Fruit fly (Drosophila melanogaster) whole organism, prepupa: Measurements from ENCODE around the gene CG4267.

Experiments
- CG10631 ChIP-seq: fragments of 200-800 bp; sonication (Bioruptor generic); optimal IDR thresholded peaks from 2 replicates; lab custom pipeline; 2016; ENCODE audit warnings: missing biosample characterization, missing genetic modification characterization
- CG15336 ChIP-seq: fragments of 200-800 bp; sonication (Bioruptor generic); IDR thresholded peaks from 2 replicates; pipeline ENCODE4 v1.3.6; 2022; ENCODE audit warnings: missing biosample characterization, missing genetic modification characterization
- CG1621 ChIP-seq: fragments of 200-800 bp; sonication (Bioruptor generic); optimal IDR thresholded peaks from 3 replicates; lab custom pipeline; 2018; ENCODE audit warnings: missing biosample characterization, mild to moderate bottlenecking, missing genetic modification characterization
- CG16779 ChIP-seq: fragments of 200-800 bp; sonication (Bioruptor generic); optimal IDR thresholded peaks from 3 replicates; lab custom pipeline; 2017; ENCODE audit warnings: missing biosample characterization, mild to moderate bottlenecking, missing genetic modification characterization
- CG3032 ChIP-seq: fragments of 200-800 bp; optimal IDR thresholded peaks from 2 replicates; lab custom pipeline; 2019; ENCODE audit warnings: missing biosample characterization, mild to moderate bottlenecking, missing genetic modification characterization, moderate library complexity
- CG31627 ChIP-seq: fragments of 200-800 bp; sonication (Bioruptor generic); optimal IDR thresholded peaks from 3 replicates; lab custom pipeline; 2016; ENCODE audit warnings: missing biosample characterization, missing genetic modification characterization
- CG34406 ChIP-seq: fragments of 200-800 bp; sonication (Bioruptor generic); optimal IDR thresholded peaks from 3 replicates; lab custom pipeline; 2016; ENCODE audit warnings: missing biosample characterization, missing genetic modification characterization
- CG3919 ChIP-seq: fragments of 200-800 bp; sonication (Bioruptor generic); optimal IDR thresholded peaks from 3 replicates; lab custom pipeline; 2016; ENCODE audit warnings: missing biosample characterization, missing genetic modification characterization
- CG6808 ChIP-seq: fragments of 200-800 bp; sonication (Bioruptor generic); optimal IDR thresholded peaks from 3 replicates; lab custom pipeline; 2017; ENCODE audit warnings: missing biosample characterization, missing genetic modification characterization, mild to moderate bottlenecking, moderate library complexity, missing genetic modification reagents
- CG6854 ChIP-seq: fragments of 200-800 bp; sonication (Bioruptor generic); optimal IDR thresholded peaks from 2 replicates; lab custom pipeline; 2017; ENCODE audit warnings: missing biosample characterization, mild to moderate bottlenecking, missing genetic modification characterization
- CG7368 ChIP-seq: fragments of 200-800 bp; sonication (Bioruptor generic); optimal IDR thresholded peaks from 3 replicates; lab custom pipeline; 2016; ENCODE audit warnings: missing biosample characterization, missing genetic modification characterization
- CG8119 ChIP-seq: fragments of 200-800 bp; sonication (Bioruptor generic); IDR thresholded peaks from 3 replicates; pipeline ENCODE4 v1.3.6; 2022; ENCODE audit warnings: missing biosample characterization, missing genetic modification characterization
- CG8319 ChIP-seq: fragments of 200-800 bp; sonication (Bioruptor generic); optimal IDR thresholded peaks from 3 replicates; lab custom pipeline; 2016; ENCODE audit warnings: missing biosample characterization, missing genetic modification characterization
- CG8632 ChIP-seq: fragments of 200-800 bp; sonication (Bioruptor generic); optimal IDR thresholded peaks from 3 replicates; lab custom pipeline; 2016; ENCODE audit warnings: missing biosample characterization, missing genetic modification characterization
- CG9139 ChIP-seq: fragments of 200-800 bp; sonication (Bioruptor generic); optimal IDR thresholded peaks from 3 replicates; lab custom pipeline; 2017; ENCODE audit warnings: missing biosample characterization, mild to moderate bottlenecking, missing genetic modification characterization
- Eip75B ChIP-seq: fragments of 200-800 bp; sonication (Bioruptor generic); optimal IDR thresholded peaks from 3 replicates; lab custom pipeline; 2016; ENCODE audit warnings: missing biosample characterization, missing genetic modification characterization
- Eip78C ChIP-seq: fragments of 200-800 bp; sonication (Bioruptor generic); peaks from one replicate; lab custom pipeline; 2016; ENCODE audit warnings: missing biosample characterization, missing genetic modification characterization
- Eip93F ChIP-seq: fragments of 200-800 bp; sonication (Bioruptor generic); optimal IDR thresholded peaks from 2 replicates; lab custom pipeline; 2016; ENCODE audit warnings: missing biosample characterization, mild to moderate bottlenecking, missing genetic modification characterization
- Ets96B ChIP-seq: fragments of 200-800 bp; optimal IDR thresholded peaks from 2 replicates; lab custom pipeline; 2019; ENCODE audit warnings: missing biosample characterization, mild to moderate bottlenecking, missing genetic modification characterization, moderate library complexity
- Gug ChIP-seq: fragments of 200-800 bp; sonication (Bioruptor generic); IDR thresholded peaks from 2 replicates; pipeline ENCODE4 v1.3.6; 2022; ENCODE audit warnings: missing biosample characterization, missing genetic modification characterization
- Hr38 ChIP-seq: sonication (Bioruptor generic); optimal IDR thresholded peaks from 2 replicates; lab custom pipeline; 2016; ENCODE audit warnings: missing biosample characterization, missing genetic modification characterization
- Hr39 ChIP-seq: fragments of 200-800 bp; sonication (Bioruptor generic); optimal IDR thresholded peaks from 2 replicates; lab custom pipeline; 2016; ENCODE audit warnings: missing biosample characterization, missing genetic modification characterization
- Lpt ChIP-seq: fragments of 200-800 bp; sonication (Bioruptor generic); optimal IDR thresholded peaks from 3 replicates; lab custom pipeline; 2016; ENCODE audit warnings: missing biosample characterization, missing genetic modification characterization
- Met ChIP-seq: fragments of 200-800 bp; sonication (Bioruptor generic); optimal IDR thresholded peaks from 3 replicates; lab custom pipeline; 2016; ENCODE audit warnings: missing biosample characterization, missing genetic modification characterization
- OdsH ChIP-seq: fragments of 200-800 bp; sonication (Bioruptor generic); optimal IDR thresholded peaks from 3 replicates; lab custom pipeline; 2016; ENCODE audit warnings: missing biosample characterization, missing genetic modification characterization
- Sox102F ChIP-seq: fragments of 200-800 bp; sonication (Bioruptor generic); optimal IDR thresholded peaks from 2 replicates; lab custom pipeline; 2016; ENCODE audit warnings: missing biosample characterization, mild to moderate bottlenecking, missing genetic modification characterization
- Sox14 ChIP-seq: fragments of 200-800 bp; sonication (Bioruptor generic); optimal IDR thresholded peaks from 3 replicates; lab custom pipeline; 2016; ENCODE audit warnings: missing biosample characterization, missing genetic modification characterization
- dac ChIP-seq: fragments of 200-800 bp; sonication (Bioruptor generic); optimal IDR thresholded peaks from 2 replicates; lab custom pipeline; 2017; ENCODE audit warnings: missing biosample characterization, mild to moderate bottlenecking, missing genetic modification characterization
- dsx ChIP-seq: fragments of 200-800 bp; optimal IDR thresholded peaks from 3 replicates; lab custom pipeline; 2019; ENCODE audit warnings: missing biosample characterization, mild to moderate bottlenecking, missing genetic modification characterization, moderate library complexity; ENCODE audit not compliant: poor library complexity, severe bottlenecking
- eg ChIP-seq: fragments of 200-800 bp; sonication (Bioruptor generic); IDR thresholded peaks from 3 replicates; pipeline ENCODE4 v1.3.6; 2022; ENCODE audit warnings: missing biosample characterization, missing genetic modification characterization
- esn ChIP-seq: fragments of 200-800 bp; sonication (Bioruptor generic); optimal IDR thresholded peaks from 2 replicates; lab custom pipeline; 2016; ENCODE audit warnings: missing biosample characterization, mild to moderate bottlenecking, missing genetic modification characterization, moderate library complexity
- fd59A ChIP-seq: fragments of 200-800 bp; sonication (Bioruptor generic); optimal IDR thresholded peaks from 2 replicates; lab custom pipeline; 2017; ENCODE audit warnings: missing biosample characterization, mild to moderate bottlenecking, missing genetic modification characterization, missing genetic modification reagents
- fkh ChIP-seq: fragments of 200-800 bp; sonication (Bioruptor generic); optimal IDR thresholded peaks from 3 replicates; lab custom pipeline; 2017; ENCODE audit warnings: missing biosample characterization, mild to moderate bottlenecking, missing genetic modification characterization, moderate library complexity
- salr ChIP-seq, 2 experiments: fragments of 200-800 bp; sonication (Bioruptor generic); optimal IDR thresholded peaks; 3 replicates each; lab custom pipeline; 2016 to 2018; ENCODE audit warnings: missing biosample characterization in 2 of 2, missing genetic modification characterization in 2 of 2, mild to moderate bottlenecking in 1 of 2
- spab ChIP-seq: fragments of 200-800 bp; sonication (Bioruptor generic); optimal IDR thresholded peaks from 2 replicates; lab custom pipeline; 2017; ENCODE audit warnings: missing biosample characterization, mild to moderate bottlenecking, missing genetic modification characterization, missing genetic modification reagents
- ss ChIP-seq, 2 experiments: fragments of 200-800 bp; sonication (Bioruptor generic); optimal IDR thresholded peaks; 2 replicates in 1 of 2; 3 replicates in 1 of 2; lab custom pipeline; 2017 to 2018; ENCODE audit warnings: mild to moderate bottlenecking in 2 of 2, missing biosample characterization in 2 of 2, missing genetic modification characterization in 2 of 2, moderate library complexity in 1 of 2
- svp ChIP-seq: fragments of 200-800 bp; sonication (Bioruptor generic); peaks from one replicate; lab custom pipeline; 2016; ENCODE audit warnings: missing biosample characterization, missing genetic modification characterization
- vri ChIP-seq: fragments of 200-800 bp; sonication (Bioruptor generic); optimal IDR thresholded peaks from 3 replicates; lab custom pipeline; 2016; ENCODE audit warnings: missing biosample characterization, mild to moderate bottlenecking, missing genetic modification characterization

CG4267 gene

dm6 chr2L:2198613-2199432, 43.4 kb upstream of the CG4267 start (continued):
- TF ChIP-seq CG8632 (GFP tag; lab: Kevin White, UChicago) (peak; percentile 97), OdsH (GFP tag; lab: Kevin White, UChicago) (peak; percentile 98), CG9139 (GFP tag; lab: Kevin White, UChicago) (peak; percentile 90), dac (GFP tag; lab: Kevin White, UChicago) (peak; percentile 92), Hr38 (GFP tag; lab: Kevin White, UChicago) (peak; percentile 51), CG31627 (GFP tag; lab: Kevin White, UChicago) (peak; percentile 99), Sox14 (GFP tag; lab: Kevin White, UChicago) (peak; percentile 99), CG3919 (peak; percentile 99), Hr39 (GFP tag; lab: Kevin White, UChicago) (peak; percentile 99), fkh (GFP tag; lab: Kevin White, UChicago) (peak; percentile 79), eg (GFP tag; lab: Robert Waterston, UW) (no peak), CG15336 (no peak), Gug (no peak)

- no peak for TF ChIP-seq vri (GFP tag; lab: Kevin White, UChicago)
- no peak for TF ChIP-seq CG34406
- no peak for TF ChIP-seq CG6808 (GFP tag; lab: Kevin White, UChicago)
- no peak for TF ChIP-seq salr (GFP tag; optimal IDR thresholded peaks at IDR 0.05; lab: Kevin White, UChicago)
- TF ChIP-seq eg (GFP tag; lab: Robert Waterston, UW) = no peak
- no peak for TF ChIP-seq spab (GFP tag; lab: Kevin White, UChicago)
- no peak for TF ChIP-seq Eip78C (GFP tag; lab: Kevin White, UChicago)
- no peak for TF ChIP-seq Hr38 (GFP tag; lab: Kevin White, UChicago)
- TF ChIP-seq ss (GFP tag; optimal IDR thresholded peaks at IDR 0.05; lab: Kevin White, UChicago) = no peak
- no peak for TF ChIP-seq CG10631
- no peak for TF ChIP-seq CG8319 (GFP tag; lab: Kevin White, UChicago)
- no peak for TF ChIP-seq Sox14 (GFP tag; lab: Kevin White, UChicago)
- TF ChIP-seq CG8119 (GFP tag; lab: Robert Waterston, UW) = no peak
- TF ChIP-seq Lpt (GFP tag; lab: Kevin White, UChicago) = no peak
- no peak for TF ChIP-seq CG7368
- no peak for TF ChIP-seq Eip93F (GFP tag; lab: Kevin White, UChicago)
These were observed 42.8 kb upstream of the CG4267 start for dm6 chr2L:2199433-2199796.

DNA sequence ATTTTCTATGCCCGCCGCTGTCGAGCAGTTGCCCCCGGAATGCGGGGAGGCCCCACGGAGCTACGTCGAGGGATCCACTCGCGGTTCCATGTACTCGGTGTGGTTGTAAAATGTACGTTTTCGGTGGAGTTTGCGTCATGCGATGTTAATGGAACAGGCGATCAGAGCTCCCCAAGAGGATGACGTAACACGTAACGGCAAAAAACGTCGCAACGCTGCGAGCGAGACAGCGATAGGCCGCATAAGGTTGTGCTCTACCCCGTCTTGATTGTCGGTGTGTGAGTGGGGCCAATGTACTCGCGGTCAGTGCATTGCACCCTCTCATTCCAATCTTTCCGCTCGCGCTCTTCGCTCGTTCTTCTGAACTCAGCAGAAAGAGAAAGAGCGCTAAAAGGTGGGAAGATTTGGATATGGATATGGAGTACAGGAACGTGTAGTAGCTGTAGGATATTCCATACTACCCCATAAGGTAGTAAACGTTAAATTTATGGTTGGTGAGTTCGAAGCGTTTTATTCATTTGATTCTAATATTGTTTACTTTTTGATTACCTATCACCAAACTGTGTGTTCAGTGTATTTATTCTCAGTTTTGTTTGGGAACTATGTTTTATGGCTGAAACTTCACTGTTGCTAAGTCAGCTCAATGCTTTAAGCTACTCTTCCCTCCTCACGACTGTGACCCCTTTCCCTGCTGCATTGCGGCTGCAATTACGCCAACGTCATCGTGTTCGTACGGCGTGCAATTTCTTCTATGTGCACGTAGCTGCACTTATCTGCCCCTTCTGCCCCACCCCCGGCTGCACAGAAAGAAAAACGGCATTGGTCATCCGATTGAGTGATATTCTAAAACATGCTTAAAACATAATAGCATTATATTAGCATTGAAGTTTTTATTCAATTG, 41.8 kb upstream of the CG4267 start:
- TF ChIP-seq Lpt (GFP tag; lab: Kevin White, UChicago) = peak; percentile 86
- peak; percentile 51 for TF ChIP-seq Eip75B (GFP tag; lab: Kevin White, UChicago)
- peak; percentile 29 for TF ChIP-seq CG6854
- peak; percentile 5 for TF ChIP-seq Ets96B (tag; lab: Kevin White, UChicago)
- TF ChIP-seq Sox102F (GFP tag; lab: Kevin White, UChicago) = peak; percentile 9
- TF ChIP-seq Met (GFP tag; lab: Kevin White, UChicago) = peak; percentile 78
- no peak for TF ChIP-seq fd59A
- TF ChIP-seq CG7368 = peak; percentile 41
- TF ChIP-seq CG3919 = peak; percentile 34
- peak; percentile 22 for TF ChIP-seq dsx (GFP tag; lab: Kevin White, UChicago)
- no peak for TF ChIP-seq esn (GFP tag; lab: Kevin White, UChicago)
- no peak for TF ChIP-seq OdsH (GFP tag; lab: Kevin White, UChicago)
- peak in 1 of 2 experiments; percentile 31 for TF ChIP-seq ss (GFP tag; optimal IDR thresholded peaks at IDR 0.05; lab: Kevin White, UChicago)
- TF ChIP-seq CG1621 = peak; percentile 59
- peak; percentile 75 for TF ChIP-seq Eip78C (GFP tag; lab: Kevin White, UChicago)
- no peak for TF ChIP-seq CG3032 (tag; lab: Kevin White, UChicago)
- TF ChIP-seq dac (GFP tag; lab: Kevin White, UChicago) = no peak
- TF ChIP-seq vri (GFP tag; lab: Kevin White, UChicago) = peak; percentile 99
- peak; percentile 33 for TF ChIP-seq CG16779
- TF ChIP-seq fkh (GFP tag; lab: Kevin White, UChicago) = peak; percentile 22
- TF ChIP-seq svp (GFP tag; lab: Kevin White, UChicago) = peak; percentile 93
- no peak for TF ChIP-seq CG34406
